Fruit fly (Drosophila melanogaster): ENCODE data around the gene Caf1-180.

Gene Caf1-180

dm6 chrX:8561404-8562397 is 44.4 kb downstream of the Caf1-180 start:
- TF ChIP-seq CG4496 (GFP tag; IDR thresholded peaks at IDR 0.05) (peak; percentile 64; the same call in 2 of the 3 replicates), fd96Ca (GFP tag; IDR thresholded peaks at IDR 0.05) (peak; percentile 41; the same call in 2 of the 3 replicates), CG8159 (tag; optimal IDR thresholded peaks at IDR 0.05) (peak; percentile 33), CG12605 (GFP tag; IDR thresholded peaks at IDR 0.05) (peak; percentile 67; the same call in 1 of the 2 replicates), CG32121 (GFP tag; IDR thresholded peaks at IDR 0.05) (peak; percentile 65), CG17806 (tag; optimal IDR thresholded peaks at IDR 0.05) (no peak), Ets98B (GFP tag; IDR thresholded peaks at IDR 0.05) (peak; percentile 57; the same call in 1 of the 2 replicates), Pif1B (GFP tag; optimal IDR thresholded peaks at IDR 0.05) (peak; percentile 32), CG15710 (tag; optimal IDR thresholded peaks at IDR 0.05) (no peak), Snoo (tag; optimal IDR thresholded peaks at IDR 0.05) (peak; percentile 27)

dm6 chrX:8560087-8560999 is 45.8 kb downstream of the Caf1-180 start, which contains the start of the genes CG12112 and Trf4-1:
Gene CG12112 (minus strand): TSS chrX:8560192.
Gene Trf4-1 (plus strand): TSS chrX:8560322.
- peak; percentile 37 for TF ChIP-seq Pif1B (GFP tag; optimal IDR thresholded peaks at IDR 0.05)
- no peak for TF ChIP-seq CG17806 (tag; optimal IDR thresholded peaks at IDR 0.05)
- peak; percentile 18 for TF ChIP-seq CG8159 (tag; optimal IDR thresholded peaks at IDR 0.05)
- no peak for TF ChIP-seq CG15710 (tag; optimal IDR thresholded peaks at IDR 0.05)
- TF ChIP-seq CG10348 (GFP tag; IDR thresholded peaks at IDR 0.05): no peak

dm6 chrX:8558762-8559172 is 47.3 kb downstream of the Caf1-180 start, which contains the start of gene IntS4:
Gene IntS4 (minus strand): TSS chrX:8558781.
- TF ChIP-seq CG8159 (tag; optimal IDR thresholded peaks at IDR 0.05) (no peak), Pif1A (GFP tag; optimal IDR thresholded peaks at IDR 0.05) (no peak), CG15710 (tag; optimal IDR thresholded peaks at IDR 0.05) (peak; percentile 59), Ets98B (GFP tag; IDR thresholded peaks at IDR 0.05) (peak; percentile 60), CG14655 (GFP tag; optimal IDR thresholded peaks at IDR 0.05) (no peak), CG17806 (tag; optimal IDR thresholded peaks at IDR 0.05) (peak; percentile 29), Pif1B (GFP tag; optimal IDR thresholded peaks at IDR 0.05) (peak; percentile 50), gl (tag; optimal IDR thresholded peaks at IDR 0.05) (no peak), EcR (GFP tag; optimal IDR thresholded peaks at IDR 0.05) (peak; percentile 73), Snoo (tag; optimal IDR thresholded peaks at IDR 0.05) (no peak), CG9948 (tag; optimal IDR thresholded peaks at IDR 0.05) (peak; percentile 19)

- TF ChIP-seq CG12605 (GFP tag; IDR thresholded peaks at IDR 0.05) (no peak), CG4496 (GFP tag; IDR thresholded peaks at IDR 0.05) (no peak), CG8301 (tag; optimal IDR thresholded peaks at IDR 0.05) (no peak), CG14655 (GFP tag; optimal IDR thresholded peaks at IDR 0.05) (no peak), Pif1A (GFP tag; optimal IDR thresholded peaks at IDR 0.05) (no peak), Snoo (tag; optimal IDR thresholded peaks at IDR 0.05) (no peak)
Observed at dm6 chrX:8554303-8554702, 51.8 kb downstream of the Caf1-180 start.

All from whole organism, pupa.